Fruit fly (Drosophila melanogaster) whole organism, wandering third instar larva: Measurements from ENCODE around the gene Helz.

Experiments
- Abd-B ChIP-seq: fragments of >200 bp; optimal IDR thresholded peaks from 2 replicates; lab custom pipeline; 2017; ENCODE audit warnings: missing biosample characterization, missing genetic modification characterization
- Sp1 ChIP-seq: fragments of 200-800 bp; sonication (Bioruptor generic); optimal IDR thresholded peaks from 3 replicates; lab custom pipeline; 2019; ENCODE audit warnings: missing biosample characterization, mild to moderate bottlenecking, missing genetic modification characterization, moderate library complexity
- br ChIP-seq: fragments of 200-800 bp; sonication (Bioruptor generic); optimal IDR thresholded peaks from 2 replicates; lab custom pipeline; 2016; ENCODE audit warnings: missing biosample characterization, missing genetic modification characterization
- foxo ChIP-seq, 2 experiments: fragments of 200-800 bp; sonication (Bioruptor generic); optimal IDR thresholded peaks; 2 replicates in 1 of 2; 3 replicates in 1 of 2; lab custom pipeline; 2016 to 2017; ENCODE audit warnings: missing biosample characterization in 2 of 2, missing genetic modification characterization in 2 of 2

- peak; percentile 65 for TF ChIP-seq br (GFP tag; lab: Kevin White, UChicago)
- TF ChIP-seq Sp1, result no peak
- no peak for TF ChIP-seq Abd-B (GFP tag; lab: Kevin White, UChicago)
- TF ChIP-seq foxo (GFP tag; optimal IDR thresholded peaks at IDR 0.05; lab: Kevin White, UChicago), result no peak
These were observed 34.6 kb upstream of the Helz start for dm6 chr3L:14755046-14755643.
